Worm (Caenorhabditis elegans): ENCODE measurements around the gene ceh-53.
A peak's percentile ranks its signal among the peaks of the same experiment; 100 is the strongest.

ceh-53 gene

DNA sequence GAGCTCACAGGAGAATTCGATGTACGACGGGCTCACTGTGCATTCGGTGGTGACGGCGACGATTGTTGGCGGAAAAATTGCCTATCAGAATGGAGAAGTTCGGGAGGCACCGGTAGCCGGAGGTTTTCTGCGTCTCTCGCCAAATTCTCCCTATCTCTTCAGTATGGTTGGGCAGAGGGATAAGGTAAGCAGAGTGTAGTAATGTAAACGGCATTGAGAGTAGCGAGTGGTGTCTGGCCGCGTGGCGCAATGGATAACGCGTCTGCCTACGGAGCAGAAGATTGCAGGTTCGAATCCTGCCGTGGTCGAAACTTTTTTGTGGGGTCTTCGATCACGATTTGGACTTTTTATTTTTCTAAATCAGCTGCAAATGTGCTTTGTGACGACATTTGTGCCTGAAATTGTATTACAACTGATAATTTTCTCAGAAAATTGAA, 26.6 kb downstream of the ceh-53 start (continued):
- TF ChIP-seq ztf-22 (GFP tag; optimal IDR thresholded peaks at IDR 0.05) = no peak
- no peak for TF ChIP-seq lag-1 (GFP tag; IDR thresholded peaks at IDR 0.05)
- peak; percentile 77 for TF ChIP-seq die-1 (tag; optimal IDR thresholded peaks at IDR 0.05)
- TF ChIP-seq nhr-179 (tag; optimal IDR thresholded peaks at IDR 0.05) = no peak
- TF ChIP-seq Y79H2A.3 (GFP tag; conservative IDR thresholded peaks at IDR 0.05) = no peak
- TF ChIP-seq hlh-12 (tag; optimal IDR thresholded peaks at IDR 0.05) = peak; percentile 43
- TF ChIP-seq pbrm-1 (GFP tag; IDR thresholded peaks at IDR 0.05) = peak; percentile 71
- peak; percentile 60; the same call in 1 of the 2 replicates for TF ChIP-seq mcd-1 (GFP tag; IDR thresholded peaks at IDR 0.05)
- no peak for TF ChIP-seq ccch-3 (GFP tag; optimal IDR thresholded peaks at IDR 0.05)
- peak; percentile 33 for TF ChIP-seq T07F8.4 (tag; optimal IDR thresholded peaks at IDR 0.05)
- TF ChIP-seq B0035.1 (tag; optimal IDR thresholded peaks at IDR 0.05) = no peak
- peak; percentile 18; the same call in 1 of the 2 replicates for TF ChIP-seq cebp-1 (GFP tag; IDR thresholded peaks at IDR 0.05)
- TF ChIP-seq cebp-1 (tag; optimal IDR thresholded peaks at IDR 0.05) = peak; percentile 66
- no peak for TF ChIP-seq ceh-79 (tag; optimal IDR thresholded peaks at IDR 0.05)
- TF ChIP-seq nhr-27 (tag; optimal IDR thresholded peaks at IDR 0.05) = no peak
- peak; percentile 76 for TF ChIP-seq zfh-2 (GFP tag; conservative IDR thresholded peaks at IDR 0.05)
- TF ChIP-seq F23B12.7 (tag; optimal IDR thresholded peaks at IDR 0.05; ENCODE audit: insufficient read depth) = peak; percentile 43
- 0 out of 2 replicates have a peak, but pooled peaks have one; percentile 63 for TF ChIP-seq ceh-40 (GFP tag; IDR thresholded peaks at IDR 0.05)
- TF ChIP-seq lin-35 (GFP tag; optimal IDR thresholded peaks at IDR 0.05) = peak in 1 of 3 experiments; percentile 43
- TF ChIP-seq hrde-1 (tag; optimal IDR thresholded peaks at IDR 0.05; ENCODE audit: borderline replicate concordance) = peak; percentile 48
- no peak for TF ChIP-seq F22D6.2 (tag; optimal IDR thresholded peaks at IDR 0.05)
- TF ChIP-seq dpff-1 (tag; optimal IDR thresholded peaks at IDR 0.05) = no peak
- no peak for TF ChIP-seq snpc-1.1 (tag; optimal IDR thresholded peaks at IDR 0.05; ENCODE audit: insufficient read depth)
- no peak for TF ChIP-seq nhr-80 (tag; optimal IDR thresholded peaks at IDR 0.05)
- no peak for TF ChIP-seq F33H1.4 (GFP tag; IDR thresholded peaks at IDR 0.05)
- TF ChIP-seq rec-8 (tag; optimal IDR thresholded peaks at IDR 0.05) = peak; percentile 33 to 53
- TF ChIP-seq aptf-3 (GFP tag; IDR thresholded peaks at IDR 0.05) = no peak
- TF ChIP-seq Y56A3A.18 (GFP tag; IDR thresholded peaks at IDR 0.05) = 0 out of 2 replicates have a peak, but pooled peaks have one; percentile 23
- peak; percentile 51 for TF ChIP-seq lin-40 (tag; optimal IDR thresholded peaks at IDR 0.05)
- TF ChIP-seq egrh-3 (GFP tag; IDR thresholded peaks at IDR 0.05) = 0 out of 2 replicates have a peak, but pooled peaks have one; percentile 36
- TF ChIP-seq akir-1 (GFP tag; optimal IDR thresholded peaks at IDR 0.05) = no peak
- TF ChIP-seq hsf-1 (GFP tag; IDR thresholded peaks at IDR 0.05) = no peak
- TF ChIP-seq hmg-1.2 (GFP tag; IDR thresholded peaks at IDR 0.05) = peak; percentile 71
- TF ChIP-seq hmg-20 (GFP tag; IDR thresholded peaks at IDR 0.05) = no peak
- no peak for TF ChIP-seq C06A6.2 (GFP tag; conservative IDR thresholded peaks at IDR 0.05)
- TF ChIP-seq tlf-1 (GFP tag; optimal IDR thresholded peaks at IDR 0.05) = no peak
- no peak for TF ChIP-seq egl-18 (GFP tag; IDR thresholded peaks at IDR 0.05)
- TF ChIP-seq F39B2.1 (GFP tag; IDR thresholded peaks at IDR 0.05) = no peak
- TF ChIP-seq B0019.2 (GFP tag; conservative IDR thresholded peaks at IDR 0.05) = 0 out of 2 replicates have a peak, but pooled peaks have one; percentile 27
- TF ChIP-seq mel-28 (tag; optimal IDR thresholded peaks at IDR 0.05; ENCODE audit: borderline replicate concordance) = no peak
- TF ChIP-seq F49E8.2 (tag; optimal IDR thresholded peaks at IDR 0.05; ENCODE audit: insufficient read depth) = peak; percentile 59
- peak; percentile 79 for TF ChIP-seq ZK185.1 (tag; optimal IDR thresholded peaks at IDR 0.05; ENCODE audit: poor library complexity, severe bottlenecking)
- TF ChIP-seq F57C9.4 (tag; optimal IDR thresholded peaks at IDR 0.05) = no peak

All from whole organism, young adult.